Worm (Caenorhabditis elegans) whole organism, mixed stage, embryonic: ENCODE data around the gene clec-243.

Source experiments
- bed-3 ChIP-seq: fragments of 200-800 bp; sonication (Bioruptor generic); optimal IDR thresholded peaks from 3 replicates; lab custom pipeline; 2018; ENCODE audit warnings: mild to moderate bottlenecking, missing genetic modification characterization, moderate library complexity, missing compliant biosample characterization
- blmp-1 ChIP-seq: fragments of 150-350 bp; optimal IDR thresholded peaks from 2 replicates; lab custom pipeline; 2014; ENCODE audit warnings: missing biosample characterization, missing genetic modification characterization
- ceh-39 ChIP-seq: fragments of 150-350 bp; optimal IDR thresholded peaks from 2 replicates; lab custom pipeline; 2014; ENCODE audit warnings: missing biosample characterization, missing genetic modification characterization
- ceh-43 ChIP-seq: fragments of 200-800 bp; sonication (Bioruptor generic); optimal IDR thresholded peaks from 2 replicates; lab custom pipeline; 2018; ENCODE audit warnings: mild to moderate bottlenecking, missing genetic modification characterization, moderate library complexity, missing compliant biosample characterization
- ceh-83 ChIP-seq: fragments of 200-800 bp; sonication (Bioruptor generic); optimal IDR thresholded peaks from 2 replicates; lab custom pipeline; 2018; ENCODE audit warnings: mild to moderate bottlenecking, missing genetic modification characterization, missing compliant biosample characterization
- ces-1 ChIP-seq: fragments of 150-350 bp; optimal IDR thresholded peaks from 2 replicates; lab custom pipeline; 2014; ENCODE audit warnings: missing biosample characterization, missing genetic modification reagents, missing genetic modification characterization
- cnd-1 ChIP-seq: fragments of 200-800 bp; sonication (Bioruptor generic); optimal IDR thresholded peaks from 2 replicates; lab custom pipeline; 2018; ENCODE audit warnings: mild to moderate bottlenecking, missing genetic modification characterization, missing compliant biosample characterization
- drap-1 ChIP-seq: fragments of 200-800 bp; sonication (Bioruptor generic); optimal IDR thresholded peaks from 3 replicates; lab custom pipeline; 2018; ENCODE audit warnings: mild to moderate bottlenecking, missing genetic modification characterization, missing compliant biosample characterization
- elt-1 ChIP-seq: sonication (generic microtip); optimal IDR thresholded peaks from 2 replicates; lab custom pipeline; 2017; ENCODE audit warnings: missing genetic modification characterization, mild to moderate bottlenecking, missing compliant biosample characterization, antibody characterized with exemption, moderate library complexity, borderline replicate concordance; ENCODE audit not compliant: insufficient read depth
- flh-1 ChIP-seq: fragments of 200-800 bp; sonication (Bioruptor generic); optimal IDR thresholded peaks from 2 replicates; lab custom pipeline; 2018; ENCODE audit warnings: mild to moderate bottlenecking, missing genetic modification characterization, moderate library complexity, missing compliant biosample characterization
- ham-2 ChIP-seq: fragments of 200-800 bp; sonication (Bioruptor generic); optimal IDR thresholded peaks from 2 replicates; lab custom pipeline; 2018; ENCODE audit warnings: mild to moderate bottlenecking, missing genetic modification characterization, missing compliant biosample characterization
- hlh-1 ChIP-seq: fragments of 150-350 bp; optimal IDR thresholded peaks from 2 replicates; lab custom pipeline; 2014; ENCODE audit warnings: missing biosample characterization, missing genetic modification reagents, missing genetic modification characterization
- lin-13 ChIP-seq: fragments of 150-350 bp; optimal IDR thresholded peaks from 2 replicates; lab custom pipeline; 2014; ENCODE audit warnings: missing biosample characterization, missing genetic modification characterization
- lin-32 ChIP-seq: fragments of 200-800 bp; sonication (Bioruptor generic); optimal IDR thresholded peaks from 2 replicates; lab custom pipeline; 2018; ENCODE audit warnings: mild to moderate bottlenecking, missing genetic modification characterization, missing compliant biosample characterization
- lsy-2 ChIP-seq: fragments of 150-350 bp; optimal IDR thresholded peaks from 2 replicates; lab custom pipeline; 2014; ENCODE audit warnings: missing biosample characterization, missing genetic modification characterization
- mab-5 ChIP-seq: fragments of 150-350 bp; optimal IDR thresholded peaks from 2 replicates; lab custom pipeline; 2014; ENCODE audit warnings: missing biosample characterization, missing genetic modification characterization
- mep-1 ChIP-seq: fragments of 150-350 bp; optimal IDR thresholded peaks from 2 replicates; lab custom pipeline; 2017; ENCODE audit warnings: missing biosample characterization, missing genetic modification reagents, missing genetic modification characterization, inconsistent platforms
- mls-2 ChIP-seq: sonication (generic microtip); optimal IDR thresholded peaks from 2 replicates; lab custom pipeline; 2016; ENCODE audit warnings: mild to moderate bottlenecking, missing genetic modification characterization, moderate library complexity, missing compliant biosample characterization
- nhr-12 ChIP-seq: fragments of 150-350 bp; optimal IDR thresholded peaks from 2 replicates; lab custom pipeline; 2014; ENCODE audit warnings: missing biosample characterization, missing genetic modification characterization
- nhr-2 ChIP-seq: fragments of 150-350 bp; optimal IDR thresholded peaks from 2 replicates; lab custom pipeline; 2014; ENCODE audit warnings: missing biosample characterization, missing genetic modification characterization
- nhr-237 ChIP-seq: fragments of 150-350 bp; optimal IDR thresholded peaks from 2 replicates; lab custom pipeline; 2014; ENCODE audit warnings: missing biosample characterization, missing genetic modification characterization
- nhr-28 ChIP-seq: fragments of 150-350 bp; optimal IDR thresholded peaks from 2 replicates; lab custom pipeline; 2014; ENCODE audit warnings: missing biosample characterization, missing genetic modification characterization
- nhr-76 ChIP-seq: sonication (generic microtip); optimal IDR thresholded peaks from 2 replicates; lab custom pipeline; 2017; ENCODE audit warnings: missing biosample characterization, missing genetic modification characterization
- pha-4 ChIP-seq: fragments of 150-350 bp; optimal IDR thresholded peaks from 2 replicates; lab custom pipeline; 2018; ENCODE audit warnings: missing biosample characterization, missing genetic modification reagents, missing genetic modification characterization
- sem-2 ChIP-seq: fragments of 200-800 bp; sonication (Bioruptor generic); optimal IDR thresholded peaks from 2 replicates; lab custom pipeline; 2018; ENCODE audit warnings: mild to moderate bottlenecking, missing genetic modification characterization, missing compliant biosample characterization
- snpc-4 ChIP-seq: fragments of 150-350 bp; optimal IDR thresholded peaks from 2 replicates; lab custom pipeline; 2014; ENCODE audit warnings: missing biosample characterization, missing genetic modification characterization
- sptf-1 ChIP-seq: sonication (generic microtip); optimal IDR thresholded peaks from 2 replicates; lab custom pipeline; 2017; ENCODE audit warnings: mild to moderate bottlenecking, missing genetic modification characterization, moderate library complexity, missing compliant biosample characterization
- tbx-8 ChIP-seq: fragments of 200-800 bp; sonication (Bioruptor generic); optimal IDR thresholded peaks from 2 replicates; lab custom pipeline; 2018; ENCODE audit warnings: mild to moderate bottlenecking, missing genetic modification characterization, moderate library complexity, missing compliant biosample characterization
- unc-120 ChIP-seq: sonication (generic microtip); optimal IDR thresholded peaks from 2 replicates; lab custom pipeline; 2017; ENCODE audit warnings: missing genetic modification characterization, missing compliant biosample characterization; ENCODE audit not compliant: poor library complexity, severe bottlenecking
- unc-39 ChIP-seq: fragments of 150-350 bp; optimal IDR thresholded peaks from 2 replicates; lab custom pipeline; 2014; ENCODE audit warnings: missing biosample characterization, missing genetic modification characterization
- unc-62 ChIP-seq: fragments of 150-350 bp; optimal IDR thresholded peaks from 2 replicates; lab custom pipeline; 2014; ENCODE audit warnings: missing biosample characterization, missing genetic modification reagents, missing genetic modification characterization
- zip-8 ChIP-seq: fragments of 150-350 bp; optimal IDR thresholded peaks from 2 replicates; lab custom pipeline; 2014; ENCODE audit warnings: missing biosample characterization, missing genetic modification characterization
- ztf-11 ChIP-seq: fragments of 150-350 bp; optimal IDR thresholded peaks from 2 replicates; lab custom pipeline; 2014; ENCODE audit warnings: missing biosample characterization, missing genetic modification characterization

The clec-243 gene

ce11 chrV:17248915-17249314 is at the start of gene clec-243:
Gene clec-243, minus strand, starts transcription at chrV:17249015.
- TF ChIP-seq unc-120 (tag; lab: Kevin White, UChicago) (no peak), nhr-2 (tag; lab: Kevin White, UChicago) (no peak), snpc-4 (tag; lab: Kevin White, UChicago) (no peak), nhr-28 (no peak), nhr-76 (tag; lab: Kevin White, UChicago) (no peak), cnd-1 (tag; lab: Kevin White, UChicago) (no peak), sem-2 (GFP tag; lab: Kevin White, UChicago) (no peak), drap-1 (no peak), pha-4 (no peak), nhr-237 (no peak), nhr-12 (tag; lab: Kevin White, UChicago) (no peak), unc-39 (tag; lab: Kevin White, UChicago) (no peak), lin-32 (GFP tag; lab: Kevin White, UChicago) (no peak), mep-1 (tag; lab: Kevin White, UChicago) (no peak), sptf-1 (tag; lab: Kevin White, UChicago) (no peak), mab-5 (no peak), hlh-1 (tag; lab: Kevin White, UChicago) (no peak), elt-1 (tag; lab: Kevin White, UChicago) (no peak), mls-2 (no peak)

- TF ChIP-seq lsy-2 (tag; lab: Kevin White, UChicago) (no peak), mab-5 (no peak), lin-13 (tag; lab: Kevin White, UChicago) (no peak), cnd-1 (tag; lab: Kevin White, UChicago) (no peak), ham-2 (GFP tag; lab: Kevin White, UChicago) (no peak), blmp-1 (tag; lab: Kevin White, UChicago) (no peak), tbx-8 (GFP tag; lab: Kevin White, UChicago) (no peak), flh-1 (GFP tag; lab: Kevin White, UChicago) (no peak), bed-3 (no peak), nhr-76 (tag; lab: Kevin White, UChicago) (no peak), zip-8 (tag; lab: Kevin White, UChicago) (no peak), nhr-237 (no peak), sptf-1 (tag; lab: Kevin White, UChicago) (no peak), sem-2 (GFP tag; lab: Kevin White, UChicago) (no peak), hlh-1 (tag; lab: Kevin White, UChicago) (no peak), elt-1 (tag; lab: Kevin White, UChicago) (no peak)
These were observed 47.6 kb upstream of the clec-243 start for ce11 chrV:17296443-17296842.

- TF ChIP-seq zip-8 (tag; lab: Kevin White, UChicago), result no peak
- no peak for TF ChIP-seq ces-1
- no peak for TF ChIP-seq nhr-28
- TF ChIP-seq lin-32 (GFP tag; lab: Kevin White, UChicago), result no peak
- TF ChIP-seq ceh-83 (GFP tag; lab: Kevin White, UChicago), result no peak
- no peak for TF ChIP-seq bed-3
- no peak for TF ChIP-seq mab-5
- no peak for TF ChIP-seq nhr-2 (tag; lab: Kevin White, UChicago)
- TF ChIP-seq lsy-2 (tag; lab: Kevin White, UChicago), result no peak
- TF ChIP-seq unc-62 (GFP tag; lab: Kevin White, UChicago), result no peak
- TF ChIP-seq unc-120 (tag; lab: Kevin White, UChicago), result no peak
- TF ChIP-seq ztf-11 (tag; lab: Kevin White, UChicago), result no peak
- TF ChIP-seq drap-1, result no peak
- TF ChIP-seq, all 35 proteins: peak for 0
These were observed 43.9 kb upstream of the clec-243 start for ce11 chrV:17292740-17293139.

- TF ChIP-seq ceh-43 (no peak), ceh-39 (no peak), lsy-2 (tag; lab: Kevin White, UChicago) (no peak), nhr-12 (tag; lab: Kevin White, UChicago) (no peak), flh-1 (GFP tag; lab: Kevin White, UChicago) (no peak), pha-4 (no peak), mab-5 (no peak), nhr-76 (tag; lab: Kevin White, UChicago) (no peak)
These were observed 35.3 kb upstream of the clec-243 start for ce11 chrV:17284159-17284558.
